Worm (Caenorhabditis elegans) whole organism, L2 larva: Measurements from ENCODE around the gene C17H11.4.

Experiments used
- C34F6.9 ChIP-seq: fragments of 150-350 bp; optimal IDR thresholded peaks from 2 replicates; lab custom pipeline; 2014; ENCODE audit warnings: missing biosample characterization, missing genetic modification characterization
- F13H6.1 ChIP-seq: sonication (generic microtip); optimal IDR thresholded peaks from 2 replicates; lab custom pipeline; 2016; ENCODE audit warnings: missing genetic modification characterization, missing compliant biosample characterization
- ZK546.5 ChIP-seq: sonication (generic microtip); optimal IDR thresholded peaks from 2 replicates; lab custom pipeline; 2017; ENCODE audit warnings: missing biosample characterization, missing genetic modification characterization
- ama-1 ChIP-seq: fragments of 150-350 bp; optimal IDR thresholded peaks from 2 replicates; lab custom pipeline; 2018; ENCODE audit warnings: inconsistent platforms
- blmp-1 ChIP-seq: sonication (generic microtip); optimal IDR thresholded peaks from 2 replicates; lab custom pipeline; 2017; ENCODE audit warnings: missing genetic modification characterization, mild to moderate bottlenecking, missing compliant biosample characterization, antibody characterized with exemption, moderate library complexity; ENCODE audit not compliant: insufficient read depth
- ceh-82 ChIP-seq: fragments of 150-350 bp; optimal IDR thresholded peaks from 2 replicates; lab custom pipeline; 2014; ENCODE audit warnings: missing biosample characterization, missing genetic modification characterization
- crh-2 ChIP-seq: sonication (generic microtip); optimal IDR thresholded peaks from 2 replicates; lab custom pipeline; 2017; ENCODE audit warnings: missing biosample characterization, missing genetic modification characterization
- dmd-4 ChIP-seq: sonication (generic microtip); optimal IDR thresholded peaks from 2 replicates; lab custom pipeline; 2017; ENCODE audit warnings: missing biosample characterization, missing genetic modification characterization
- elt-1 ChIP-seq: fragments of 150-350 bp; optimal IDR thresholded peaks from 2 replicates; lab custom pipeline; 2014; ENCODE audit warnings: missing biosample characterization, missing genetic modification characterization
- fos-1 ChIP-seq: fragments of 150-350 bp; optimal IDR thresholded peaks from 2 replicates; lab custom pipeline; 2014; ENCODE audit warnings: missing biosample characterization, missing genetic modification characterization
- lin-11 ChIP-seq: fragments of 150-350 bp; sonication (generic microtip); optimal IDR thresholded peaks from 2 replicates; lab custom pipeline; 2014; ENCODE audit warnings: missing biosample characterization, missing genetic modification characterization, inconsistent platforms, mixed read lengths
- lin-39 ChIP-seq: fragments of 150-350 bp; optimal IDR thresholded peaks from 2 replicates; lab custom pipeline; 2014; ENCODE audit warnings: missing biosample characterization, missing genetic modification reagents, missing genetic modification characterization
- mab-5 ChIP-seq: fragments of 150-350 bp; optimal IDR thresholded peaks from 2 replicates; lab custom pipeline; 2014; ENCODE audit warnings: missing biosample characterization, missing genetic modification characterization
- mbf-1 ChIP-seq: sonication (generic microtip); optimal IDR thresholded peaks from 2 replicates; lab custom pipeline; 2017; ENCODE audit warnings: missing biosample characterization, missing genetic modification characterization
- mdl-1 ChIP-seq, 2 experiments: fragments of 150-350 bp in 1 of 2; sonication (generic microtip) in 1 of 2; optimal IDR thresholded peaks; 2 replicates each; lab custom pipeline; 2017; ENCODE audit warnings: missing biosample characterization in 2 of 2, missing genetic modification characterization in 2 of 2
- nhr-10 ChIP-seq: sonication (generic microtip); optimal IDR thresholded peaks from 2 replicates; lab custom pipeline; 2017; ENCODE audit warnings: missing biosample characterization, missing genetic modification characterization
- nhr-11 ChIP-seq: fragments of 150-350 bp; optimal IDR thresholded peaks from 2 replicates; lab custom pipeline; 2014; ENCODE audit warnings: missing biosample characterization, missing genetic modification characterization
- nhr-129 ChIP-seq: fragments of 150-350 bp; optimal IDR thresholded peaks from 2 replicates; lab custom pipeline; 2014; ENCODE audit warnings: missing biosample characterization, missing genetic modification characterization
- nhr-237 ChIP-seq: fragments of 150-350 bp; optimal IDR thresholded peaks from 2 replicates; lab custom pipeline; 2014; ENCODE audit warnings: missing biosample characterization, missing genetic modification characterization
- nhr-25 ChIP-seq: fragments of 150-350 bp; sonication (generic microtip); optimal IDR thresholded peaks from 3 replicates; lab custom pipeline; 2014; ENCODE audit warnings: missing biosample characterization, missing genetic modification characterization
- nhr-77 ChIP-seq: fragments of 150-350 bp; optimal IDR thresholded peaks from 2 replicates; lab custom pipeline; 2014; ENCODE audit warnings: missing biosample characterization, missing genetic modification characterization
- peb-1 ChIP-seq: fragments of 150-350 bp; optimal IDR thresholded peaks from 2 replicates; lab custom pipeline; 2014; ENCODE audit warnings: missing biosample characterization, missing genetic modification characterization
- sma-3 ChIP-seq: sonication (generic microtip); optimal IDR thresholded peaks from 2 replicates; lab custom pipeline; 2016; ENCODE audit warnings: missing genetic modification reagents, missing genetic modification characterization, missing compliant biosample characterization
- sma-9 ChIP-seq, 2 experiments: fragments of 150-350 bp in 1 of 2; sonication (generic microtip) in 1 of 2; optimal IDR thresholded peaks; 2 replicates each; lab custom pipeline; 2014 to 2016; ENCODE audit warnings: missing genetic modification characterization in 2 of 2, mild to moderate bottlenecking in 1 of 2, missing biosample characterization in 1 of 2, missing compliant biosample characterization in 1 of 2, missing genetic modification reagents in 1 of 2, moderate library complexity in 1 of 2
- snpc-4 ChIP-seq: fragments of 150-350 bp; optimal IDR thresholded peaks from 2 replicates; lab custom pipeline; 2014; ENCODE audit warnings: missing biosample characterization, missing genetic modification characterization
- unc-39 ChIP-seq: fragments of 150-350 bp; optimal IDR thresholded peaks from 2 replicates; lab custom pipeline; 2014; ENCODE audit warnings: missing biosample characterization, missing genetic modification characterization
- unc-55 ChIP-seq: fragments of 150-350 bp; sonication (generic microtip); optimal IDR thresholded peaks from 3 replicates; lab custom pipeline; 2014; ENCODE audit warnings: missing biosample characterization, missing genetic modification reagents, missing genetic modification characterization
- unc-62 ChIP-seq: fragments of 150-350 bp; optimal IDR thresholded peaks from 2 replicates; lab custom pipeline; 2014; ENCODE audit warnings: missing biosample characterization, missing genetic modification reagents, missing genetic modification characterization
- zag-1 ChIP-seq: fragments of 150-350 bp; optimal IDR thresholded peaks from 2 replicates; lab custom pipeline; 2014; ENCODE audit warnings: missing biosample characterization, missing genetic modification characterization
- ztf-1 ChIP-seq: fragments of 200-800 bp; sonication (Bioruptor generic); conservative IDR thresholded peaks from 2 replicates; pipeline ENCODE4 v1.3.6; 2022; ENCODE audit warnings: missing genetic modification characterization, missing compliant biosample characterization
- ztf-11 ChIP-seq: sonication (generic microtip); optimal IDR thresholded peaks from 2 replicates; lab custom pipeline; 2017; ENCODE audit warnings: missing biosample characterization, missing genetic modification characterization
- ztf-4 ChIP-seq: fragments of 150-350 bp; optimal IDR thresholded peaks from 2 replicates; lab custom pipeline; 2014; ENCODE audit warnings: missing biosample characterization, missing genetic modification characterization

Gene C17H11.4

ce11 chrX:8154374-8154836, 27.0 kb downstream of the C17H11.4 start:
- TF ChIP-seq unc-55 (GFP tag; lab: Kevin White, UChicago) (peak; percentile 24), crh-2 (tag; lab: Kevin White, UChicago) (peak; percentile 45), sma-3 (peak; percentile 39), fos-1 (peak; percentile 2), nhr-129 (tag; lab: Kevin White, UChicago) (peak; percentile 34)

- TF ChIP-seq lin-11: peak; percentile 13
- TF ChIP-seq unc-55 (GFP tag; lab: Kevin White, UChicago): no peak
These were observed 30.0 kb downstream of the C17H11.4 start for ce11 chrX:8151409-8151808.

- TF ChIP-seq nhr-11 (tag; lab: Kevin White, UChicago) (no peak), mbf-1 (tag; lab: Kevin White, UChicago) (no peak), dmd-4 (tag; lab: Kevin White, UChicago) (no peak), ztf-11 (tag; lab: Kevin White, UChicago) (no peak), elt-1 (no peak), snpc-4 (tag; lab: Kevin White, UChicago) (no peak), lin-39 (tag; lab: Kevin White, UChicago) (no peak), ztf-4 (tag; lab: Kevin White, UChicago) (no peak), mdl-1 (tag; optimal IDR thresholded peaks at IDR 0.05; lab: Kevin White, UChicago) (no peak), unc-39 (tag; lab: Kevin White, UChicago) (no peak), ZK546.5 (no peak), ceh-82 (tag; lab: Kevin White, UChicago) (no peak), zag-1 (tag; lab: Kevin White, UChicago) (no peak), unc-55 (GFP tag; lab: Kevin White, UChicago) (no peak)
- TF ChIP-seq, all 48 proteins: peak for 0
These were observed 30.8 kb downstream of the C17H11.4 start, which contains the start of gene F22F1.2 for ce11 chrX:8150621-8151020. TSS of gene F22F1.2 (minus strand) at chrX:8150721.

- TF ChIP-seq mbf-1 (tag; lab: Kevin White, UChicago): no peak
- TF ChIP-seq blmp-1 (tag; lab: Kevin White, UChicago): no peak
- TF ChIP-seq unc-39 (tag; lab: Kevin White, UChicago): no peak
- no peak for TF ChIP-seq ZK546.5
- TF ChIP-seq nhr-25 (tag; lab: Kevin White, UChicago): no peak
These were observed 32.4 kb downstream of the C17H11.4 start for ce11 chrX:8148993-8149392.

ce11 chrX:8147398-8147797, 34.0 kb downstream of the C17H11.4 start, which contains the start of gene C02B8.1:
TSS of gene C02B8.1 (plus strand) at chrX:8147698.
- TF ChIP-seq ama-1 (no peak), ceh-82 (tag; lab: Kevin White, UChicago) (no peak), mab-5 (no peak), elt-1 (no peak), ztf-1 (GFP tag; lab: Robert Waterston, UW) (no peak), snpc-4 (tag; lab: Kevin White, UChicago) (no peak), sma-9 (GFP tag; optimal IDR thresholded peaks at IDR 0.05; lab: Kevin White, UChicago) (no peak), sma-9 (tag; optimal IDR thresholded peaks at IDR 0.05; lab: Kevin White, UChicago) (no peak), nhr-77 (no peak), mbf-1 (tag; lab: Kevin White, UChicago) (no peak), lin-11 (no peak), nhr-11 (tag; lab: Kevin White, UChicago) (no peak), nhr-237 (tag; lab: Kevin White, UChicago) (no peak), F13H6.1 (tag; lab: Kevin White, UChicago) (no peak), ztf-4 (tag; lab: Kevin White, UChicago) (no peak), peb-1 (tag; lab: Kevin White, UChicago) (no peak), C34F6.9 (tag; lab: Kevin White, UChicago) (no peak), lin-39 (tag; lab: Kevin White, UChicago) (no peak), ZK546.5 (no peak), nhr-10 (no peak)

- TF ChIP-seq dmd-4 (tag; lab: Kevin White, UChicago) (no peak), unc-62 (GFP tag; lab: Kevin White, UChicago) (no peak)
These were observed 42.3 kb downstream of the C17H11.4 start, which contains the start of gene C02B8.3 for ce11 chrX:8139146-8139545. TSS of gene C02B8.3 (plus strand) at chrX:8139446.
